Worm (Caenorhabditis elegans): ENCODE results near the gene nhr-285.

The nhr-285 gene

ce11 chrV:15773941-15774340 is 5.1 kb downstream of the nhr-285 start:
- TF ChIP-seq tbx-9 (tag; optimal IDR thresholded peaks at IDR 0.05; ENCODE audit: borderline replicate concordance) (no peak), ekl-4 (GFP tag; IDR thresholded peaks at IDR 0.05) (no peak), attf-6 (GFP tag; IDR thresholded peaks at IDR 0.05) (no peak), gei-17 (GFP tag; optimal IDR thresholded peaks at IDR 0.05) (no peak), ceh-100 (GFP tag; IDR thresholded peaks at IDR 0.05) (no peak), zfh-2 (GFP tag; conservative IDR thresholded peaks at IDR 0.05) (no peak), bed-2 (GFP tag; IDR thresholded peaks at IDR 0.05) (no peak), efl-1 (GFP tag; optimal IDR thresholded peaks at IDR 0.05) (no peak)

DNA sequence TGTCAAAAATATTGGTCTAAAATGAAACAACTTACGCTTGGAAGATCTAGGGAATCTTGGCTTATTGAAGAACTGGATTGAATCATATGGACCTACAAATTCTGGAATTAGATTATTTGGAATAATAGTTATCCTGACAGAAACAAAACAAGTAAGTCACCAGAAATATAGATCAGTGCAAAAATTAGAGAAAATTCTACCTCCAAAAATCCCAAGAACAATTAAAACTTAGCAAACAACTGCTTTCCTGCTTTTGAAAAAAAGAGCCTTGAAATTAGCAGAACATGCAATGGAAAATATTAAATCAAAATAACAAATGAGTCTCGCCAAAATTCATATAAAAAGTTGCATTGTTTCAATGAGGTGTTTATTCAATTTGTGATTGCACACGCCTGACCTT is 5.9 kb downstream of the nhr-285 start, which contains the start of gene nhr-60:
TSS of gene nhr-60 (minus strand) at position 101 of the 400 bp plus-strand sequence.
- TF ChIP-seq lin-26 (GFP tag; IDR thresholded peaks at IDR 0.05): no peak
- TF ChIP-seq T07F8.4 (tag; optimal IDR thresholded peaks at IDR 0.05): no peak
- TF ChIP-seq hlh-26 (GFP tag; conservative IDR thresholded peaks at IDR 0.05): no peak
- TF ChIP-seq egrh-3 (GFP tag; IDR thresholded peaks at IDR 0.05): no peak
- no peak for TF ChIP-seq snpc-1.1 (tag; optimal IDR thresholded peaks at IDR 0.05; ENCODE audit: insufficient read depth)
- TF ChIP-seq lin-54 (GFP tag; optimal IDR thresholded peaks at IDR 0.05): no peak
- no peak for TF ChIP-seq atf-7 (tag; optimal IDR thresholded peaks at IDR 0.05)
- no peak for TF ChIP-seq nfya-2 (GFP tag; IDR thresholded peaks at IDR 0.05)
- no peak for TF ChIP-seq aptf-2 (GFP tag; conservative IDR thresholded peaks at IDR 0.05)
- TF ChIP-seq ceh-58 (GFP tag; IDR thresholded peaks at IDR 0.05): no peak
- no peak for TF ChIP-seq B0336.3 (GFP tag; IDR thresholded peaks at IDR 0.05)
- no peak for TF ChIP-seq rec-8 (tag; optimal IDR thresholded peaks at IDR 0.05)
- no peak for TF ChIP-seq F33H1.4 (GFP tag; IDR thresholded peaks at IDR 0.05)
- TF ChIP-seq F23B12.7 (tag; optimal IDR thresholded peaks at IDR 0.05; ENCODE audit: insufficient read depth): no peak
- no peak for TF ChIP-seq C17E4.6 (GFP tag; IDR thresholded peaks at IDR 0.05)
- TF ChIP-seq repo-1 (tag; optimal IDR thresholded peaks at IDR 0.05): no peak
- TF ChIP-seq nhr-120 (GFP tag; IDR thresholded peaks at IDR 0.05): no peak
- no peak for TF ChIP-seq attf-6 (GFP tag; IDR thresholded peaks at IDR 0.05)
- no peak for TF ChIP-seq hlh-12 (tag; optimal IDR thresholded peaks at IDR 0.05)
- TF ChIP-seq F22D6.2 (tag; optimal IDR thresholded peaks at IDR 0.05): no peak

DNA sequence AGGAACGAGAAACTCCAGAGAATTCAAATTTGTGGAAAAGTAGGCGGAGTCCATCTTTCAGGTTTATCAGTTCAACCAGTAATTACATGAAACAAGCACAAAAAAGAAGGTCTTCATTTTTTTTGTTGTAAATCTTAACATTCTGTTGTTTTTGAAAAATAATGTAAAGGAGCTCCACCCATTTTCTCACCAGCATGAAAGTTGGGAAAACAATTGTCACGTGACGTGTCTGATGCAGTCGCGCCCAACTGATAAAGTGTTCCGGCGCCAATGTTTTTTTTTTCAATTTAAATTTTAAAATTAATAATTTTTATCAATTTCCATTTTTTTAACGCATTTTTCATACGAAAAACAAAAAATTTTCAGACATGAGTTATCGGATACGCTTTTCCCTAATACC is 10.0 kb downstream of the nhr-285 start, which contains the start of gene F57A10.4:
TSS of gene F57A10.4 (plus strand) at position 367 of the 400 bp plus-strand sequence.
- TF ChIP-seq ceh-91 (GFP tag; IDR thresholded peaks at IDR 0.05) (peak; percentile 29; the same call in 1 of the 2 replicates), ceh-100 (GFP tag; IDR thresholded peaks at IDR 0.05) (peak; percentile 85), ztf-25 (GFP tag; IDR thresholded peaks at IDR 0.05) (no peak), mcd-1 (GFP tag; IDR thresholded peaks at IDR 0.05) (peak; percentile 36; the same call in 1 of the 2 replicates), ztf-18 (tag; optimal IDR thresholded peaks at IDR 0.05) (peak; percentile 35), efl-1 (GFP tag; optimal IDR thresholded peaks at IDR 0.05) (peak; percentile 45), D2030.7 (GFP tag; IDR thresholded peaks at IDR 0.05) (peak; percentile 46; the same call in 1 of the 2 replicates), madf-6 (GFP tag; IDR thresholded peaks at IDR 0.05) (peak; percentile 38; the same call in 1 of the 2 replicates), lsy-27 (tag; optimal IDR thresholded peaks at IDR 0.05; ENCODE audit: borderline replicate concordance, insufficient read depth) (no peak)

DNA sequence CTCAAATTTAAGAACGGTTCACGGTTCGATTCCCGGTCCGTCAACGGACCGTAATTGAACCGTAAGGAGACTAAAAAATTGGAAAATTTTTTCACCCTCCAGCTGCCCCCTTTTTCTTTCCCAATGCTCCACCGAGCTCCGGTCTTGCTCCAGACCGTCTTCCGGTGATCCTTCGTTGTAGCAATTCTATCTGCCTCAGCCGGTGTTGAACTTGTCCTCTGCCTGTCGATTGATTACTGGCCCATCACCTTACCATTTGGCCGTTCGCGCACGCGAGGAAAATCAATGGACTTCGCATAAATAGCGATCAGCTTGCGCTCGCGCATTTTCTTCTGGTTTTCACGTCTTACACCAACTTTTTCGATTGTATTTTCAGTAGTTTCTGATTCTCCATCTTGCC is 11.6 kb downstream of the nhr-285 start:
- TF ChIP-seq sea-2 (GFP tag; IDR thresholded peaks at IDR 0.05) (0 out of 2 replicates have a peak, but pooled peaks have one; percentile 60), bed-1 (GFP tag; IDR thresholded peaks at IDR 0.05) (peak; percentile 84; the same call in 1 of the 2 replicates), cebp-2 (GFP tag; IDR thresholded peaks at IDR 0.05) (peak; percentile 94; the same call in 1 of the 2 replicates), madf-6 (GFP tag; IDR thresholded peaks at IDR 0.05) (peak; percentile 79), hmg-20 (GFP tag; IDR thresholded peaks at IDR 0.05) (peak; percentile 75), C17E4.6 (GFP tag; IDR thresholded peaks at IDR 0.05) (peak; percentile 84), pbrm-1 (GFP tag; IDR thresholded peaks at IDR 0.05) (peak; percentile 76), ztf-25 (GFP tag; IDR thresholded peaks at IDR 0.05) (peak; percentile 72; the same call in 1 of the 2 replicates), nhr-90 (tag; optimal IDR thresholded peaks at IDR 0.05) (peak; percentile 19), F37B4.10 (GFP tag; IDR thresholded peaks at IDR 0.05) (peak; percentile 89; the same call in 1 of the 2 replicates), rcor-1 (GFP tag; IDR thresholded peaks at IDR 0.05) (peak; percentile 80), Y56A3A.18 (GFP tag; IDR thresholded peaks at IDR 0.05) (peak; percentile 66), nfyb-1 (GFP tag; IDR thresholded peaks at IDR 0.05) (peak; percentile 87), madf-8 (GFP tag; conservative IDR thresholded peaks at IDR 0.05) (peak; percentile 39)

Data from whole organism, young adult.